Fruit fly (Drosophila melanogaster) Kc167 (cell line): Measurements from ENCODE around the gene bb8.

Experiments used
- Myc ChIP-seq: fragments of >200 bp; optimal IDR thresholded peaks from 2 replicates; lab custom pipeline; 2017; ENCODE audit warnings: missing external identifiers
- Sin3A ChIP-seq: fragments of >200 bp; optimal IDR thresholded peaks from 2 replicates; lab custom pipeline; 2018; ENCODE audit warnings: missing external identifiers
- h ChIP-seq: fragments of >200 bp; optimal IDR thresholded peaks from 3 replicates; lab custom pipeline; 2018; ENCODE audit warnings: missing external identifiers

- TF ChIP-seq h (lab: Kevin White, UChicago) (no peak), Myc (lab: Kevin White, UChicago) (no peak), Sin3A (lab: Kevin White, UChicago) (no peak)
Measured at dm6 chr3R:23278704-23279379, 11.1 kb downstream of the bb8 start.
